Fruit fly (Drosophila melanogaster): ENCODE results near the gene trn.

The trn gene

dm6 chr3L:13089869-13090268, 24.2 kb upstream of the trn start, which contains the start of gene CG11251:
Gene CG11251 (minus strand): TSS chr3L:13089969.
- TF ChIP-seq usp (GFP tag; optimal IDR thresholded peaks at IDR 0.05) (no peak), psq (optimal IDR thresholded peaks at IDR 0.05) (no peak), Dll (optimal IDR thresholded peaks at IDR 0.05) (no peak), pan (optimal IDR thresholded peaks at IDR 0.05) (no peak), CG8478 (optimal IDR thresholded peaks at IDR 0.05) (no peak), EcR (GFP tag; optimal IDR thresholded peaks at IDR 0.05) (no peak)

- TF ChIP-seq EcR (GFP tag; optimal IDR thresholded peaks at IDR 0.05) = no peak
- TF ChIP-seq CG8478 (optimal IDR thresholded peaks at IDR 0.05) = no peak
- TF ChIP-seq psq (optimal IDR thresholded peaks at IDR 0.05) = no peak
- no peak for TF ChIP-seq pan (optimal IDR thresholded peaks at IDR 0.05)
- TF ChIP-seq Dll (optimal IDR thresholded peaks at IDR 0.05) = no peak
- no peak for TF ChIP-seq usp (GFP tag; optimal IDR thresholded peaks at IDR 0.05)
Observed at dm6 chr3L:13099151-13099550, 14.9 kb upstream of the trn start.

dm6 chr3L:13100438-13100837, 13.6 kb upstream of the trn start:
- TF ChIP-seq Dll (optimal IDR thresholded peaks at IDR 0.05) (no peak), CG8478 (optimal IDR thresholded peaks at IDR 0.05) (no peak), psq (optimal IDR thresholded peaks at IDR 0.05) (no peak), usp (GFP tag; optimal IDR thresholded peaks at IDR 0.05) (no peak), pan (optimal IDR thresholded peaks at IDR 0.05) (no peak), EcR (GFP tag; optimal IDR thresholded peaks at IDR 0.05) (no peak)

- TF ChIP-seq usp (GFP tag; optimal IDR thresholded peaks at IDR 0.05) = no peak
- no peak for TF ChIP-seq Dll (optimal IDR thresholded peaks at IDR 0.05)
- no peak for TF ChIP-seq pan (optimal IDR thresholded peaks at IDR 0.05)
- TF ChIP-seq CG8478 (optimal IDR thresholded peaks at IDR 0.05) = no peak
- no peak for TF ChIP-seq EcR (GFP tag; optimal IDR thresholded peaks at IDR 0.05)
- no peak for TF ChIP-seq psq (optimal IDR thresholded peaks at IDR 0.05)
Observed at dm6 chr3L:13105863-13106262, 8.2 kb upstream of the trn start.

dm6 chr3L:13107307-13107938, 6.6 kb upstream of the trn start:
- TF ChIP-seq Dll (optimal IDR thresholded peaks at IDR 0.05) (peak; percentile 6), usp (GFP tag; optimal IDR thresholded peaks at IDR 0.05) (no peak)

- no peak for TF ChIP-seq CG8478 (optimal IDR thresholded peaks at IDR 0.05)
- TF ChIP-seq pan (optimal IDR thresholded peaks at IDR 0.05) = no peak
- TF ChIP-seq Dll (optimal IDR thresholded peaks at IDR 0.05) = no peak
- TF ChIP-seq psq (optimal IDR thresholded peaks at IDR 0.05) = no peak
- no peak for TF ChIP-seq usp (GFP tag; optimal IDR thresholded peaks at IDR 0.05)
- TF ChIP-seq EcR (GFP tag; optimal IDR thresholded peaks at IDR 0.05) = no peak
Observed at dm6 chr3L:13108354-13108882, 5.7 kb upstream of the trn start.

dm6 chr3L:13109362-13109761, 4.7 kb upstream of the trn start:
- no peak for TF ChIP-seq usp (GFP tag; optimal IDR thresholded peaks at IDR 0.05)
- TF ChIP-seq psq (optimal IDR thresholded peaks at IDR 0.05) = no peak
- no peak for TF ChIP-seq CG8478 (optimal IDR thresholded peaks at IDR 0.05)

- no peak for TF ChIP-seq CG8478 (optimal IDR thresholded peaks at IDR 0.05)
- TF ChIP-seq Dll (optimal IDR thresholded peaks at IDR 0.05) = no peak
- TF ChIP-seq psq (optimal IDR thresholded peaks at IDR 0.05) = no peak
- no peak for TF ChIP-seq EcR (GFP tag; optimal IDR thresholded peaks at IDR 0.05)
Observed at dm6 chr3L:13111422-13111821, 2.6 kb upstream of the trn start.

dm6 chr3L:13115102-13115501, 1.0 kb downstream of the trn start:
- no peak for TF ChIP-seq psq (optimal IDR thresholded peaks at IDR 0.05)
- TF ChIP-seq CG8478 (optimal IDR thresholded peaks at IDR 0.05) = no peak
- no peak for TF ChIP-seq EcR (GFP tag; optimal IDR thresholded peaks at IDR 0.05)
- no peak for TF ChIP-seq Dll (optimal IDR thresholded peaks at IDR 0.05)
- no peak for TF ChIP-seq usp (GFP tag; optimal IDR thresholded peaks at IDR 0.05)
- TF ChIP-seq pan (optimal IDR thresholded peaks at IDR 0.05) = no peak

- no peak for TF ChIP-seq Dll (optimal IDR thresholded peaks at IDR 0.05)
- TF ChIP-seq usp (GFP tag; optimal IDR thresholded peaks at IDR 0.05) = no peak
- TF ChIP-seq pan (optimal IDR thresholded peaks at IDR 0.05) = no peak
- no peak for TF ChIP-seq psq (optimal IDR thresholded peaks at IDR 0.05)
- no peak for TF ChIP-seq CG8478 (optimal IDR thresholded peaks at IDR 0.05)
Observed at dm6 chr3L:13118983-13119382, 4.9 kb downstream of the trn start.

- TF ChIP-seq usp (GFP tag; optimal IDR thresholded peaks at IDR 0.05) (no peak), Dll (optimal IDR thresholded peaks at IDR 0.05) (no peak), EcR (GFP tag; optimal IDR thresholded peaks at IDR 0.05) (no peak)
Observed at dm6 chr3L:13120146-13120545, 6.1 kb downstream of the trn start.

- TF ChIP-seq usp (GFP tag; optimal IDR thresholded peaks at IDR 0.05) = no peak
- no peak for TF ChIP-seq CG8478 (optimal IDR thresholded peaks at IDR 0.05)
- TF ChIP-seq Dll (optimal IDR thresholded peaks at IDR 0.05) = no peak
- TF ChIP-seq psq (optimal IDR thresholded peaks at IDR 0.05) = no peak
- TF ChIP-seq EcR (GFP tag; optimal IDR thresholded peaks at IDR 0.05) = no peak
- TF ChIP-seq pan (optimal IDR thresholded peaks at IDR 0.05) = no peak
Observed at dm6 chr3L:13133140-13133539, 19.1 kb downstream of the trn start.

dm6 chr3L:13134906-13135305, 20.8 kb downstream of the trn start:
- no peak for TF ChIP-seq pan (optimal IDR thresholded peaks at IDR 0.05)
- TF ChIP-seq CG8478 (optimal IDR thresholded peaks at IDR 0.05) = no peak
- no peak for TF ChIP-seq Dll (optimal IDR thresholded peaks at IDR 0.05)
- no peak for TF ChIP-seq usp (GFP tag; optimal IDR thresholded peaks at IDR 0.05)
- TF ChIP-seq EcR (GFP tag; optimal IDR thresholded peaks at IDR 0.05) = no peak
- no peak for TF ChIP-seq psq (optimal IDR thresholded peaks at IDR 0.05)
